Fruit fly (Drosophila melanogaster) whole organism, embryonic: ENCODE data around the gene Cpr64Ad.

Source experiments
- Abd-B ChIP-seq: fragments of 200-800 bp; sonication (Bioruptor generic); optimal IDR thresholded peaks from 2 replicates; lab custom pipeline; 2018; ENCODE audit warnings: missing biosample characterization, mild to moderate bottlenecking, missing genetic modification characterization, moderate library complexity
- Blimp-1 ChIP-seq: fragments of 200-800 bp; sonication (Bioruptor generic); optimal IDR thresholded peaks from 3 replicates; lab custom pipeline; 2018; ENCODE audit warnings: missing biosample characterization, missing genetic modification characterization, mild to moderate bottlenecking, moderate library complexity, missing genetic modification reagents
- CG11456 ChIP-seq: fragments of 200-800 bp; sonication (Bioruptor generic); IDR thresholded peaks from 3 replicates; pipeline ENCODE4 v1.3.6; 2022; ENCODE audit warnings: missing biosample characterization, missing genetic modification characterization
- CG12155 ChIP-seq: fragments of 200-800 bp; sonication (Bioruptor generic); optimal IDR thresholded peaks from 3 replicates; lab custom pipeline; 2016; ENCODE audit warnings: missing biosample characterization, missing genetic modification characterization
- CG12659 ChIP-seq: fragments of 200-800 bp; sonication (Bioruptor generic); optimal IDR thresholded peaks from 3 replicates; lab custom pipeline; 2017; ENCODE audit warnings: mild to moderate bottlenecking, missing biosample characterization, missing genetic modification reagents, missing genetic modification characterization
- CG13624 ChIP-seq: fragments of 200-800 bp; sonication (Bioruptor generic); optimal IDR thresholded peaks from 2 replicates; lab custom pipeline; 2016; ENCODE audit warnings: missing biosample characterization, missing genetic modification characterization
- CG14014 ChIP-seq: fragments of 200-800 bp; sonication (Bioruptor generic); IDR thresholded peaks from 2 replicates; pipeline ENCODE4 v1.3.6; 2022; ENCODE audit warnings: missing biosample characterization, missing genetic modification characterization
- CG14860 ChIP-seq: fragments of 200-800 bp; sonication (Bioruptor generic); IDR thresholded peaks from 3 replicates; pipeline ENCODE4 v1.3.6; 2022; ENCODE audit warnings: missing biosample characterization, missing genetic modification characterization; ENCODE audit not compliant: partially characterized antibody
- CG15073 ChIP-seq: fragments of 200-800 bp; sonication (Bioruptor generic); optimal IDR thresholded peaks from 2 replicates; lab custom pipeline; 2016; ENCODE audit warnings: missing biosample characterization, missing genetic modification characterization
- CG15696 ChIP-seq: fragments of 200-800 bp; sonication (Bioruptor generic); optimal IDR thresholded peaks from 2 replicates; lab custom pipeline; 2019; ENCODE audit warnings: missing biosample characterization, mild to moderate bottlenecking, missing genetic modification characterization, moderate library complexity
- CG1832 ChIP-seq: fragments of 200-800 bp; sonication (Bioruptor generic); optimal IDR thresholded peaks from 2 replicates; lab custom pipeline; 2017; ENCODE audit warnings: missing biosample characterization, mild to moderate bottlenecking, missing genetic modification characterization, inconsistent platforms
- CG2129 ChIP-seq: fragments of 200-800 bp; sonication (Bioruptor generic); IDR thresholded peaks from 2 replicates; pipeline ENCODE4 v1.3.6; 2022; ENCODE audit warnings: missing biosample characterization, missing genetic modification characterization; ENCODE audit not compliant: partially characterized antibody
- CG31365 ChIP-seq: fragments of 200-800 bp; sonication (Bioruptor generic); optimal IDR thresholded peaks from 2 replicates; lab custom pipeline; 2018; ENCODE audit warnings: missing biosample characterization, mild to moderate bottlenecking, missing genetic modification characterization
- CG7271 ChIP-seq: fragments of 200-800 bp; sonication (Bioruptor generic); optimal IDR thresholded peaks from 2 replicates; lab custom pipeline; 2018; ENCODE audit warnings: missing biosample characterization, mild to moderate bottlenecking, missing genetic modification characterization, moderate library complexity
- CG7556 ChIP-seq: fragments of 200-800 bp; sonication (Bioruptor generic); optimal IDR thresholded peaks from 2 replicates; lab custom pipeline; 2017; ENCODE audit warnings: missing biosample characterization, mild to moderate bottlenecking, missing genetic modification characterization
- CG9437 ChIP-seq: fragments of 200-800 bp; sonication (Bioruptor generic); optimal IDR thresholded peaks from 2 replicates; lab custom pipeline; 2018; ENCODE audit warnings: missing biosample characterization, mild to moderate bottlenecking, missing genetic modification characterization
- Dref ChIP-seq: fragments of 200-800 bp; sonication (Bioruptor generic); IDR thresholded peaks from 2 replicates; pipeline ENCODE4 v1.3.6; 2022; ENCODE audit warnings: missing biosample characterization, missing genetic modification characterization
- ERR ChIP-seq: fragments of 200-800 bp; sonication (Bioruptor generic); optimal IDR thresholded peaks from 2 replicates; lab custom pipeline; 2016; ENCODE audit warnings: missing biosample characterization, missing genetic modification characterization
- H15 ChIP-seq: fragments of 200-800 bp; sonication (Bioruptor generic); IDR thresholded peaks from 3 replicates; pipeline ENCODE4 v1.3.6; 2022; ENCODE audit warnings: missing biosample characterization, missing genetic modification characterization
- HHEX ChIP-seq: fragments of 200-800 bp; sonication (Bioruptor generic); optimal IDR thresholded peaks from 3 replicates; lab custom pipeline; 2017; ENCODE audit warnings: missing biosample characterization, mild to moderate bottlenecking, missing genetic modification characterization, missing genetic modification reagents
- Lhr ChIP-seq: fragments of 200-800 bp; sonication (Bioruptor generic); optimal IDR thresholded peaks from 3 replicates; lab custom pipeline; 2017; ENCODE audit warnings: mild to moderate bottlenecking, missing biosample characterization, missing genetic modification reagents, missing genetic modification characterization
- Lim3 ChIP-seq: fragments of 200-800 bp; sonication (Bioruptor generic); IDR thresholded peaks from 2 replicates; pipeline ENCODE4 v1.3.6; 2022; ENCODE audit warnings: missing biosample characterization, missing genetic modification characterization
- MBD-R2 ChIP-seq: fragments of 200-800 bp; sonication (Bioruptor generic); IDR thresholded peaks from 2 replicates; pipeline ENCODE4 v1.3.6; 2022; ENCODE audit warnings: missing biosample characterization, missing genetic modification characterization
- MESR4 ChIP-seq: fragments of 200-800 bp; sonication (Bioruptor generic); optimal IDR thresholded peaks from 2 replicates; lab custom pipeline; 2018; ENCODE audit warnings: missing biosample characterization, mild to moderate bottlenecking, missing genetic modification characterization, moderate library complexity
- Mad ChIP-seq: fragments of 200-800 bp; sonication (Bioruptor generic); optimal IDR thresholded peaks from 2 replicates; lab custom pipeline; 2016; ENCODE audit warnings: missing biosample characterization, missing genetic modification characterization
- Med ChIP-seq: fragments of 200-800 bp; sonication (Bioruptor generic); peaks from one replicate; lab custom pipeline; 2016; ENCODE audit warnings: missing biosample characterization, missing genetic modification characterization, mild to moderate bottlenecking, inconsistent platforms, moderate library complexity
- Meics ChIP-seq: fragments of 200-800 bp; sonication (Bioruptor generic); optimal IDR thresholded peaks from 2 replicates; lab custom pipeline; 2017; ENCODE audit warnings: missing biosample characterization, mild to moderate bottlenecking, missing genetic modification characterization
- NC2α ChIP-seq: fragments of 200-800 bp; sonication (Bioruptor generic); optimal IDR thresholded peaks from 2 replicates; lab custom pipeline; 2016; ENCODE audit warnings: missing biosample characterization, missing genetic modification characterization
- Nf-YB ChIP-seq: fragments of 200-800 bp; sonication (Bioruptor generic); optimal IDR thresholded peaks from 3 replicates; lab custom pipeline; 2019; ENCODE audit warnings: missing biosample characterization, mild to moderate bottlenecking, missing genetic modification characterization, moderate library complexity
- Sin3A ChIP-seq: fragments of >200 bp; optimal IDR thresholded peaks from 2 replicates; lab custom pipeline; 2018
- Sox100B ChIP-seq: fragments of 200-800 bp; sonication (Bioruptor generic); optimal IDR thresholded peaks from 3 replicates; lab custom pipeline; 2018; ENCODE audit warnings: missing biosample characterization, mild to moderate bottlenecking, missing genetic modification characterization
- Usf ChIP-seq: fragments of 200-800 bp; sonication (Bioruptor generic); optimal IDR thresholded peaks from 2 replicates; lab custom pipeline; 2017; ENCODE audit warnings: missing genotype, missing biosample characterization, missing genetic modification characterization
- abd-A ChIP-seq: fragments of 200-800 bp; sonication (Bioruptor generic); optimal IDR thresholded peaks from 3 replicates; lab custom pipeline; 2019; ENCODE audit warnings: missing biosample characterization, mild to moderate bottlenecking, missing genetic modification characterization, moderate library complexity
- ase ChIP-seq: fragments of 200-800 bp; sonication (Bioruptor generic); IDR thresholded peaks from 3 replicates; pipeline ENCODE4 v1.3.6; 2022; ENCODE audit warnings: missing biosample characterization, missing genetic modification characterization
- cas ChIP-seq: fragments of 200-800 bp; sonication (Bioruptor generic); IDR thresholded peaks from 2 replicates; pipeline ENCODE4 v1.3.6; 2022; ENCODE audit warnings: missing biosample characterization, missing genetic modification characterization
- chm ChIP-seq: fragments of 200-800 bp; sonication (Bioruptor generic); IDR thresholded peaks from 2 replicates; pipeline ENCODE4 v1.3.6; 2022; ENCODE audit warnings: missing biosample characterization, missing genetic modification characterization
- eve ChIP-seq, 2 experiments: fragments of >200 bp; optimal IDR thresholded peaks; 2 replicates each; lab custom pipeline; 2017; ENCODE audit warnings: missing biosample characterization in 2 of 2, missing genetic modification characterization in 2 of 2
- fd64A ChIP-seq: fragments of 200-800 bp; sonication (Bioruptor generic); optimal IDR thresholded peaks from 3 replicates; lab custom pipeline; 2018; ENCODE audit warnings: missing biosample characterization, mild to moderate bottlenecking, missing genetic modification characterization
- grn ChIP-seq: fragments of 200-800 bp; sonication (Bioruptor generic); optimal IDR thresholded peaks from 3 replicates; lab custom pipeline; 2017; ENCODE audit warnings: missing biosample characterization, missing genetic modification characterization
- gsb-n ChIP-seq: fragments of 200-800 bp; sonication (Bioruptor generic); optimal IDR thresholded peaks from 3 replicates; lab custom pipeline; 2018; ENCODE audit warnings: missing biosample characterization, mild to moderate bottlenecking, missing genetic modification characterization
- hth ChIP-seq: fragments of >200 bp; optimal IDR thresholded peaks from 2 replicates; lab custom pipeline; 2017; ENCODE audit warnings: inconsistent platforms
- jumu ChIP-seq: fragments of 200-800 bp; sonication (Bioruptor generic); optimal IDR thresholded peaks from 3 replicates; lab custom pipeline; 2016; ENCODE audit warnings: missing biosample characterization, missing genetic modification characterization
- kay ChIP-seq: fragments of 200-800 bp; sonication (Bioruptor generic); optimal IDR thresholded peaks from 2 replicates; lab custom pipeline; 2016; ENCODE audit warnings: missing biosample characterization, missing genetic modification characterization
- knrl ChIP-seq: fragments of 200-800 bp; sonication (Bioruptor generic); IDR thresholded peaks from 3 replicates; pipeline ENCODE4 v1.3.6; 2022; ENCODE audit warnings: missing biosample characterization, missing genetic modification characterization; ENCODE audit not compliant: partially characterized antibody
- lbe ChIP-seq: fragments of 200-800 bp; sonication (Bioruptor generic); optimal IDR thresholded peaks from 2 replicates; lab custom pipeline; 2016; ENCODE audit warnings: missing biosample characterization, mild to moderate bottlenecking, missing genetic modification characterization
- lola ChIP-seq, 3 experiments: fragments of >200 bp in 2 of 3; fragments of 200-800 bp in 1 of 3; sonication (Bioruptor generic) in 1 of 3; optimal IDR thresholded peaks; 2 replicates each; lab custom pipeline; 2017 to 2019; ENCODE audit warnings: missing biosample characterization in 3 of 3, missing genetic modification characterization in 3 of 3, mild to moderate bottlenecking in 1 of 3, moderate library complexity in 1 of 3
- nerfin-2 ChIP-seq: fragments of 200-800 bp; sonication (Bioruptor generic); IDR thresholded peaks from 2 replicates; pipeline ENCODE4 v1.3.6; 2022; ENCODE audit warnings: missing biosample characterization, missing genetic modification characterization; ENCODE audit not compliant: partially characterized antibody
- repo ChIP-seq: fragments of 200-800 bp; sonication (Bioruptor generic); optimal IDR thresholded peaks from 2 replicates; lab custom pipeline; 2016; ENCODE audit warnings: missing biosample characterization, missing genetic modification characterization
- sna ChIP-seq: fragments of 200-800 bp; sonication (Bioruptor generic); IDR thresholded peaks from 2 replicates; pipeline ENCODE4 v1.3.6; 2022; ENCODE audit warnings: missing biosample characterization, missing genetic modification characterization; ENCODE audit not compliant: partially characterized antibody
- twi ChIP-seq: fragments of 200-800 bp; optimal IDR thresholded peaks from 2 replicates; lab custom pipeline; 2019; ENCODE audit warnings: missing biosample characterization, mild to moderate bottlenecking, missing genetic modification characterization, moderate library complexity
- vfl ChIP-seq: fragments of 200-800 bp; sonication (Bioruptor generic); optimal IDR thresholded peaks from 2 replicates; lab custom pipeline; 2016; ENCODE audit warnings: missing biosample characterization, missing genetic modification characterization
- zfh1 ChIP-seq: fragments of 200-800 bp; sonication (Bioruptor generic); IDR thresholded peaks from 3 replicates; pipeline ENCODE4 v1.3.6; 2022; ENCODE audit warnings: missing biosample characterization, missing genetic modification characterization

The Cpr64Ad gene

DNA sequence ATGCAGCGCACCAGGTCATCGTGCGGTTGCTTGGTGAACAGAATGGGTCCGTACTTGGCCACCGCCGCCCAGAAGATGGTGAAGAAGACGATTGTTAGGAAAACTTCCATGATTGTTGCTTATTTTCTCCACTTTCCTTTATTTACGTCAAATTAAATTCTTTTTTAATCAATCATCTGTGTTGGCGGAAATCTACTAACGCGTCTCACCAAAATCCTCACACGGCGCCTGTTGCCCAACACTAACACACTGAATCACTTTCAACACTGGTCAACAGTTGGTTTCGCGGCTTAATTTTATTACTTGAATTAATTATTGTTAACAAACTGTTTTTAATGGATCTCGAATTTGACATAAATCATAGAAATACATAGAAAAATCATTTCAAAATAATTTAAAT lies 28.5 kb upstream of the Cpr64Ad start, which contains the start of gene VhaM9.7-c (continued):
- TF ChIP-seq Meics (GFP tag; lab: Kevin White, UChicago) (peak; percentile 15), twi (tag; lab: Kevin White, UChicago) (no peak), hth (lab: Kevin White, UChicago) (no peak), CG14860 (GFP tag; lab: Robert Waterston, UW) (no peak), Mad (peak; percentile 11), CG2129 (GFP tag; lab: Robert Waterston, UW) (no peak), grn (no peak), CG7271 (tag; lab: Kevin White, UChicago) (no peak), chm (no peak), ase (GFP tag; lab: Robert Waterston, UW) (no peak), kay (GFP tag; lab: Kevin White, UChicago) (no peak), CG14014 (GFP tag; lab: Robert Waterston, UW) (no peak), H15 (GFP tag; lab: Robert Waterston, UW) (no peak), knrl (GFP tag; lab: Robert Waterston, UW) (no peak), CG15696 (tag; lab: Kevin White, UChicago) (no peak), Blimp-1 (no peak), CG31365 (tag; lab: Kevin White, UChicago) (no peak), Sox100B (GFP tag; lab: Kevin White, UChicago) (no peak), fd64A (GFP tag; lab: Kevin White, UChicago) (no peak), repo (GFP tag; lab: Kevin White, UChicago) (no peak), Abd-B (peak; percentile 28), nerfin-2 (GFP tag; lab: Robert Waterston, UW) (no peak), abd-A (tag; lab: Kevin White, UChicago) (peak; percentile 51), CG15073 (GFP tag; lab: Kevin White, UChicago) (no peak), CG7556 (GFP tag; lab: Kevin White, UChicago) (peak; percentile 7), NC2α (GFP tag; lab: Kevin White, UChicago) (no peak), Lim3 (GFP tag; lab: Robert Waterston, UW) (no peak), Med (GFP tag; lab: Kevin White, UChicago) (peak; percentile 96), gsb-n (tag; lab: Kevin White, UChicago) (peak; percentile 24), CG12659 (GFP tag; lab: Kevin White, UChicago) (peak; percentile 55), jumu (GFP tag; lab: Kevin White, UChicago) (no peak), HHEX (GFP tag; lab: Kevin White, UChicago) (no peak), lola (GFP tag; optimal IDR thresholded peaks at IDR 0.05; lab: Kevin White, UChicago) (no peak), Lhr (peak; percentile 17), ERR (peak; percentile 12), MBD-R2 (peak; percentile 91), zfh1 (0 out of 3 replicates have a peak, but pooled peaks have one; percentile 38), eve (GFP tag; optimal IDR thresholded peaks at IDR 0.05; lab: Kevin White, UChicago) (no peak), CG11456 (GFP tag; lab: Robert Waterston, UW) (no peak), vfl (GFP tag; lab: Kevin White, UChicago) (peak; percentile 44), sna (GFP tag; lab: Robert Waterston, UW) (no peak), CG9437 (peak; percentile 13), Nf-YB (GFP tag; lab: Kevin White, UChicago) (no peak), Sin3A (lab: Kevin White, UChicago) (peak; percentile 22), MESR4 (GFP tag; lab: Kevin White, UChicago) (peak; percentile 61), Usf (GFP tag; lab: Kevin White, UChicago) (no peak), CG1832 (GFP tag; lab: Kevin White, UChicago) (no peak), lbe (GFP tag; lab: Kevin White, UChicago) (no peak), CG13624 (GFP tag; lab: Kevin White, UChicago) (peak; percentile 47), Dref (GFP tag; lab: Robert Waterston, UW) (no peak), cas (GFP tag; lab: Robert Waterston, UW) (no peak), CG12155 (GFP tag; lab: Kevin White, UChicago) (peak; percentile 28)
